Fruit fly (Drosophila melanogaster) whole organism, embryonic: ENCODE data around the gene gish.

ENCODE experiments used
- ATbp ChIP-seq: fragments of 200-800 bp; sonication (Bioruptor generic); optimal IDR thresholded peaks from 2 replicates; lab custom pipeline; 2017; ENCODE audit warnings: missing biosample characterization, mild to moderate bottlenecking, missing genetic modification characterization, missing genetic modification reagents
- BEAF-32 ChIP-seq: fragments of 200-800 bp; sonication (Bioruptor generic); optimal IDR thresholded peaks from 3 replicates; lab custom pipeline; 2017; ENCODE audit warnings: missing biosample characterization, missing genetic modification characterization, mild to moderate bottlenecking, moderate library complexity, missing genetic modification reagents
- CG10321 ChIP-seq: fragments of 200-800 bp; sonication (Bioruptor generic); IDR thresholded peaks from 2 replicates; pipeline ENCODE4 v1.3.6; 2022; ENCODE audit warnings: missing biosample characterization, missing genetic modification characterization
- CG10979 ChIP-seq: fragments of 200-800 bp; sonication (Bioruptor generic); optimal IDR thresholded peaks from 2 replicates; lab custom pipeline; 2018; ENCODE audit warnings: missing biosample characterization, mild to moderate bottlenecking, missing genetic modification characterization, moderate library complexity
- CG13296 ChIP-seq: fragments of 200-800 bp; sonication (Bioruptor generic); optimal IDR thresholded peaks from 3 replicates; lab custom pipeline; 2018; ENCODE audit warnings: missing biosample characterization, mild to moderate bottlenecking, missing genetic modification characterization
- CG13894 ChIP-seq: fragments of 200-800 bp; sonication (Bioruptor generic); optimal IDR thresholded peaks from 3 replicates; lab custom pipeline; 2018; ENCODE audit warnings: missing biosample characterization, mild to moderate bottlenecking, missing genetic modification characterization, moderate library complexity
- CG1603 ChIP-seq: fragments of 200-800 bp; sonication (Bioruptor generic); optimal IDR thresholded peaks from 2 replicates; lab custom pipeline; 2019; ENCODE audit warnings: missing biosample characterization, mild to moderate bottlenecking, missing genetic modification characterization, moderate library complexity
- CG16813 ChIP-seq: fragments of 200-800 bp; sonication (Bioruptor generic); IDR thresholded peaks from 3 replicates; pipeline ENCODE4 v1.3.6; 2022; ENCODE audit warnings: missing biosample characterization, missing genetic modification characterization; ENCODE audit not compliant: partially characterized antibody
- CG16863 ChIP-seq: fragments of 200-800 bp; sonication (Bioruptor generic); optimal IDR thresholded peaks from 3 replicates; lab custom pipeline; 2016; ENCODE audit warnings: missing biosample characterization, missing genetic modification characterization
- CG17385 ChIP-seq: fragments of 200-800 bp; sonication (Bioruptor generic); optimal IDR thresholded peaks from 3 replicates; lab custom pipeline; 2018; ENCODE audit warnings: missing biosample characterization, mild to moderate bottlenecking, missing genetic modification characterization
- CG17612 ChIP-seq: fragments of 200-800 bp; sonication (Bioruptor generic); IDR thresholded peaks from 2 replicates; pipeline ENCODE4 v1.3.6; 2022; ENCODE audit warnings: missing biosample characterization, missing genetic modification characterization
- CG18599 ChIP-seq: fragments of 200-800 bp; sonication (Bioruptor generic); optimal IDR thresholded peaks from 3 replicates; lab custom pipeline; 2017; ENCODE audit warnings: missing biosample characterization, missing genetic modification characterization, mild to moderate bottlenecking, moderate library complexity, missing genetic modification reagents
- CG18764 ChIP-seq: fragments of 200-800 bp; sonication (Bioruptor generic); optimal IDR thresholded peaks from 3 replicates; lab custom pipeline; 2016; ENCODE audit warnings: missing biosample characterization, missing genetic modification characterization
- CG2129 ChIP-seq: fragments of 200-800 bp; sonication (Bioruptor generic); IDR thresholded peaks from 2 replicates; pipeline ENCODE4 v1.3.6; 2022; ENCODE audit warnings: missing biosample characterization, missing genetic modification characterization; ENCODE audit not compliant: partially characterized antibody
- CG3065 ChIP-seq: fragments of 200-800 bp; sonication (Bioruptor generic); optimal IDR thresholded peaks from 2 replicates; lab custom pipeline; 2016; ENCODE audit warnings: missing biosample characterization, missing genetic modification characterization
- CG31365 ChIP-seq: fragments of 200-800 bp; sonication (Bioruptor generic); optimal IDR thresholded peaks from 2 replicates; lab custom pipeline; 2018; ENCODE audit warnings: missing biosample characterization, mild to moderate bottlenecking, missing genetic modification characterization
- CG3281 ChIP-seq: fragments of 200-800 bp; sonication (Bioruptor generic); optimal IDR thresholded peaks from 3 replicates; lab custom pipeline; 2017; ENCODE audit warnings: missing biosample characterization, mild to moderate bottlenecking, missing genetic modification characterization
- CG34224 ChIP-seq: fragments of 200-800 bp; sonication (Bioruptor generic); IDR thresholded peaks from 3 replicates; pipeline ENCODE4 v1.3.6; 2022; ENCODE audit warnings: missing biosample characterization, missing genetic modification characterization; ENCODE audit not compliant: partially characterized antibody
- CG4404 ChIP-seq: fragments of 200-800 bp; sonication (Bioruptor generic); IDR thresholded peaks from 2 replicates; pipeline ENCODE4 v1.3.6; 2022; ENCODE audit warnings: missing biosample characterization, missing genetic modification characterization
- CG4854 ChIP-seq: fragments of 200-800 bp; sonication (Bioruptor generic); optimal IDR thresholded peaks from 2 replicates; lab custom pipeline; 2016; ENCODE audit warnings: missing biosample characterization, missing genetic modification characterization, inconsistent platforms
- CG6272 ChIP-seq: fragments of 200-800 bp; sonication (Bioruptor generic); IDR thresholded peaks from 2 replicates; pipeline ENCODE4 v1.3.6; 2022; ENCODE audit warnings: missing biosample characterization, missing genetic modification characterization
- CG6683 ChIP-seq: fragments of 200-800 bp; sonication (Bioruptor generic); optimal IDR thresholded peaks from 2 replicates; lab custom pipeline; 2017; ENCODE audit warnings: missing biosample characterization, mild to moderate bottlenecking, missing genetic modification characterization, missing genetic modification reagents
- CG6813 ChIP-seq: fragments of 200-800 bp; sonication (Bioruptor generic); optimal IDR thresholded peaks from 2 replicates; lab custom pipeline; 2017; ENCODE audit warnings: missing biosample characterization, missing genetic modification characterization, mild to moderate bottlenecking, moderate library complexity, missing genetic modification reagents
- Dip3 ChIP-seq: fragments of 200-800 bp; sonication (Bioruptor generic); optimal IDR thresholded peaks from 3 replicates; lab custom pipeline; 2016; ENCODE audit warnings: missing biosample characterization, missing genetic modification characterization
- Eip74EF ChIP-seq, 2 experiments: fragments of 200-800 bp in 1 of 2; fragments of >200 bp in 1 of 2; sonication (Bioruptor generic) in 1 of 2; optimal IDR thresholded peaks; 2 replicates each; lab custom pipeline; 2017 to 2019; ENCODE audit warnings: missing biosample characterization in 2 of 2, missing genetic modification characterization in 2 of 2, mild to moderate bottlenecking in 1 of 2, moderate library complexity in 1 of 2
- Fer2 ChIP-seq: fragments of 200-800 bp; sonication (Bioruptor generic); optimal IDR thresholded peaks from 2 replicates; lab custom pipeline; 2018; ENCODE audit warnings: missing biosample characterization, mild to moderate bottlenecking, missing genetic modification characterization, moderate library complexity
- Hand ChIP-seq: fragments of 200-800 bp; sonication (Bioruptor generic); optimal IDR thresholded peaks from 2 replicates; lab custom pipeline; 2017; ENCODE audit warnings: mild to moderate bottlenecking, missing biosample characterization, missing genetic modification reagents, missing genetic modification characterization
- Lpt ChIP-seq: fragments of >200 bp; optimal IDR thresholded peaks from 2 replicates; lab custom pipeline; 2018; ENCODE audit warnings: missing biosample characterization, missing genetic modification characterization
- MBD-R2 ChIP-seq: fragments of 200-800 bp; sonication (Bioruptor generic); IDR thresholded peaks from 2 replicates; pipeline ENCODE4 v1.3.6; 2022; ENCODE audit warnings: missing biosample characterization, missing genetic modification characterization
- Max ChIP-seq: fragments of 200-800 bp; sonication (Bioruptor generic); optimal IDR thresholded peaks from 2 replicates; lab custom pipeline; 2016; ENCODE audit warnings: missing biosample characterization, mild to moderate bottlenecking, missing genetic modification characterization
- NK7.1 ChIP-seq: fragments of 200-800 bp; sonication (Bioruptor generic); optimal IDR thresholded peaks from 3 replicates; lab custom pipeline; 2016; ENCODE audit warnings: missing biosample characterization, missing genetic modification characterization
- YL-1 ChIP-seq: fragments of 200-800 bp; sonication (Bioruptor generic); optimal IDR thresholded peaks from 3 replicates; lab custom pipeline; 2017; ENCODE audit warnings: missing biosample characterization, mild to moderate bottlenecking, missing genetic modification characterization
- bab2 ChIP-seq: fragments of 200-800 bp; sonication (Bioruptor generic); optimal IDR thresholded peaks from 2 replicates; lab custom pipeline; 2016; ENCODE audit warnings: missing biosample characterization, missing genetic modification characterization
- cato ChIP-seq: fragments of 200-800 bp; sonication (Bioruptor generic); optimal IDR thresholded peaks from 2 replicates; lab custom pipeline; 2016; ENCODE audit warnings: missing biosample characterization, missing genetic modification characterization, borderline replicate concordance
- chn ChIP-seq: fragments of 200-800 bp; sonication (Bioruptor generic); optimal IDR thresholded peaks from 2 replicates; lab custom pipeline; 2016; ENCODE audit warnings: missing biosample characterization, missing genetic modification characterization
- dmrt99B ChIP-seq: fragments of 200-800 bp; sonication (Bioruptor generic); optimal IDR thresholded peaks from 2 replicates; lab custom pipeline; 2018; ENCODE audit warnings: missing biosample characterization, mild to moderate bottlenecking, missing genetic modification characterization, moderate library complexity
- ftz-f1 ChIP-seq: fragments of 200-800 bp; sonication (Bioruptor generic); optimal IDR thresholded peaks from 2 replicates; lab custom pipeline; 2016; ENCODE audit warnings: missing biosample characterization, missing genetic modification characterization
- gce ChIP-seq: fragments of 200-800 bp; sonication (Bioruptor generic); IDR thresholded peaks from 3 replicates; pipeline ENCODE4 v1.3.6; 2022; ENCODE audit warnings: missing biosample characterization, missing genetic modification characterization
- ham ChIP-seq: fragments of 200-800 bp; sonication (Bioruptor generic); IDR thresholded peaks from 2 replicates; pipeline ENCODE4 v1.3.6; 2022; ENCODE audit warnings: missing biosample characterization, missing genetic modification characterization
- lilli ChIP-seq: fragments of 200-800 bp; sonication (Bioruptor generic); optimal IDR thresholded peaks from 3 replicates; lab custom pipeline; 2016; ENCODE audit warnings: missing biosample characterization, missing genetic modification characterization
- lola ChIP-seq, 3 experiments: fragments of >200 bp in 2 of 3; fragments of 200-800 bp in 1 of 3; sonication (Bioruptor generic) in 1 of 3; optimal IDR thresholded peaks; 2 replicates each; lab custom pipeline; 2017 to 2019; ENCODE audit warnings: missing biosample characterization in 3 of 3, missing genetic modification characterization in 3 of 3, mild to moderate bottlenecking in 1 of 3, moderate library complexity in 1 of 3
- maf-S ChIP-seq: fragments of 200-800 bp; sonication (Bioruptor generic); optimal IDR thresholded peaks from 2 replicates; lab custom pipeline; 2016; ENCODE audit warnings: missing biosample characterization, missing genetic modification characterization
- odd ChIP-seq: fragments of 200-800 bp; sonication (Bioruptor generic); optimal IDR thresholded peaks from 2 replicates; lab custom pipeline; 2017; ENCODE audit warnings: missing biosample characterization, mild to moderate bottlenecking, missing genetic modification characterization
- otp ChIP-seq: fragments of 200-800 bp; sonication (Bioruptor generic); IDR thresholded peaks from 3 replicates; pipeline ENCODE4, ENCODE4 v1.3.6; 2022; ENCODE audit warnings: missing biosample characterization, missing genetic modification characterization
- pros ChIP-seq: fragments of 200-800 bp; sonication (Bioruptor generic); optimal IDR thresholded peaks from 3 replicates; lab custom pipeline; 2019; ENCODE audit warnings: missing biosample characterization, mild to moderate bottlenecking, missing genetic modification characterization, moderate library complexity
- so ChIP-seq: fragments of 200-800 bp; sonication (Bioruptor generic); IDR thresholded peaks from 3 replicates; pipeline ENCODE4 v1.3.6; 2022; ENCODE audit warnings: missing biosample characterization, missing genetic modification characterization
- unc-4 ChIP-seq: fragments of 200-800 bp; sonication (Bioruptor generic); IDR thresholded peaks from 2 replicates; pipeline ENCODE4 v1.3.6; 2022; ENCODE audit warnings: missing biosample characterization, missing genetic modification characterization; ENCODE audit not compliant: partially characterized antibody

Gene gish

DNA sequence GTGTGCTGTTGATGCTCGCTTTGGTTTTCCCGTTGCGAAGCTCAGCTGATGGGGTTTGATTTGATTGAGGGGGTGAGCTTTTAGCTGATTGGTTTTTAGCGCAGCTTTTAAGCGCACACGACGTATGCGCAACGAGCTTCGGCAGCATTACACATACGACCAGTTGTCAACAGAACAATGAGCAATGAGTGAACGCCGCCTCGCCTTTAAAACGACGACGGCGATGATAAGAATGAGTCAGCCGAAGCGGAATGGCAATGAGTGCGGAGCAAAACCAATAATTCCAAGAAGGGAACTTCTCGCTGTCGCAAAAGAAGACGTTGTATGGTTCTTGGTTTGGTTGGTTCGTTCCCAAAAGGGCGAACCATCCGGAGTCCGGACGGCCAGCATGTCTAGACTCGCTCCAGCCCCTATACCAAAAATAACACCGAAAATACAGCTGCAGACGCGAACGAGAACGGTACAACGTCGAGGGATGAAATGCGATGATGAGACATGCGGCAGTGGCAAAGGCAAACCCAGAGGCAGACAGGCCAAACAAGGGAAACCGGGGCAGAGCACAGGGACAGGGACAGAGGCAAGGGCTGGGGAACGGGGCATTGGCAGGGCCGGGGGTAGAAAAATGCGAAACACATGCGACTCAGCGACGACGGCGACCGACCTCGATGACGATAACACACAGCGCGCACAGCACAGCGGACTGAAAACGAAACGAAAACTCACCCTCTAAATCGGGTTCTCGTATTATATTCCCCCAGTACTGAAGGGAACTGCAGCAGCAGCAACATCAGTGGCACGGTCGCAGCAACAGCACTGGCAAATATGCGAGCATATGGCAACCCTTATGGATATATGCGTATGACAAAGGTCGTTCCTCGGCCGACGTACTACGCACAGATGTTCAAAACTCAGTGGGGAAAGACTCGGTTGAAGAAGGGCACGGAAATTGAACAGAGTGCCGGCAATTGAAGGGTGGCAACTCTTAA lies 17.3 kb upstream of the gish start (continued):
- TF ChIP-seq dmrt99B (peak; percentile 11), lola (GFP tag; optimal IDR thresholded peaks at IDR 0.05; lab: Kevin White, UChicago) (no peak), Dip3 (GFP tag; lab: Kevin White, UChicago) (peak; percentile 29), NK7.1 (GFP tag; lab: Kevin White, UChicago) (no peak), Lpt (GFP tag; lab: Kevin White, UChicago) (peak; percentile 56), ftz-f1 (GFP tag; lab: Kevin White, UChicago) (peak; percentile 49), gce (GFP tag; lab: Robert Waterston, UW) (no peak), CG10321 (GFP tag; lab: Robert Waterston, UW) (no peak), YL-1 (GFP tag; lab: Kevin White, UChicago) (no peak), MBD-R2 (GFP tag; lab: Robert Waterston, UW) (no peak), CG18764 (GFP tag; lab: Kevin White, UChicago) (no peak), CG3281 (GFP tag; lab: Kevin White, UChicago) (no peak), cato (GFP tag; lab: Kevin White, UChicago) (no peak), bab2 (no peak), ham (GFP tag; lab: Robert Waterston, UW) (no peak), CG2129 (GFP tag; lab: Robert Waterston, UW) (no peak), CG4854 (GFP tag; lab: Kevin White, UChicago) (no peak), CG13296 (GFP tag; lab: Kevin White, UChicago) (peak; percentile 41), chn (GFP tag; lab: Kevin White, UChicago) (peak; percentile 34), pros (GFP tag; lab: Kevin White, UChicago) (peak; percentile 99), CG6813 (GFP tag; lab: Kevin White, UChicago) (peak; percentile 28), CG18599 (peak; percentile 44), Hand (GFP tag; lab: Kevin White, UChicago) (peak; percentile 20), so (GFP tag; lab: Robert Waterston, UW) (no peak), CG31365 (peak; percentile 27), CG3065 (GFP tag; lab: Kevin White, UChicago) (no peak), Eip74EF (GFP tag; optimal IDR thresholded peaks at IDR 0.05; lab: Kevin White, UChicago) (no peak), unc-4 (GFP tag; lab: Robert Waterston, UW) (no peak), odd (GFP tag; lab: Kevin White, UChicago) (no peak), lilli (GFP tag; lab: Kevin White, UChicago) (no peak), Max (no peak), CG13894 (peak; percentile 96), otp (GFP tag; lab: Robert Waterston, UW) (no peak), CG1603 (tag; lab: Kevin White, UChicago) (peak; percentile 14), CG6683 (GFP tag; lab: Kevin White, UChicago) (no peak), maf-S (no peak), CG17612 (GFP tag; lab: Robert Waterston, UW) (no peak), Fer2 (tag; lab: Kevin White, UChicago) (no peak), ATbp (GFP tag; lab: Kevin White, UChicago) (peak; percentile 22), CG16863 (GFP tag; lab: Kevin White, UChicago) (no peak), CG6272 (GFP tag; lab: Robert Waterston, UW) (no peak), CG16813 (GFP tag; lab: Robert Waterston, UW) (no peak), CG4404 (no peak), CG17385 (GFP tag; lab: Kevin White, UChicago) (peak; percentile 9), BEAF-32 (GFP tag; lab: Kevin White, UChicago) (peak; percentile 6), CG10979 (peak; percentile 61), CG34224 (GFP tag; lab: Robert Waterston, UW) (no peak)
